Worm (Caenorhabditis elegans) whole organism, L1 larva: Measurements from ENCODE around the gene srt-24.

Source experiments
- C16A3.4 ChIP-seq: fragments of 150-350 bp; optimal IDR thresholded peaks from 2 replicates; lab custom pipeline; 2014; ENCODE audit warnings: missing biosample characterization, missing genetic modification characterization
- F16B12.6 ChIP-seq: fragments of 150-350 bp; optimal IDR thresholded peaks from 2 replicates; lab custom pipeline; 2014; ENCODE audit warnings: missing biosample characterization, missing genetic modification characterization
- ceh-8 ChIP-seq: fragments of 200-800 bp; sonication (Bioruptor generic); optimal IDR thresholded peaks from 2 replicates; lab custom pipeline; 2018; ENCODE audit warnings: mild to moderate bottlenecking, missing genetic modification characterization, moderate library complexity, missing compliant biosample characterization
- ceh-82 ChIP-seq, 3 experiments: fragments of 150-350 bp in 1 of 3; sonication (generic microtip) in 2 of 3; optimal IDR thresholded peaks; 2 replicates each; lab custom pipeline; 2014 to 2017; ENCODE audit warnings: missing biosample characterization in 3 of 3, missing genetic modification characterization in 3 of 3
- ceh-88 ChIP-seq: fragments of 200-800 bp; sonication (Bioruptor generic); IDR thresholded peaks from 2 replicates; pipeline ENCODE4 v1.3.6; 2022; ENCODE audit warnings: missing genetic modification characterization, missing compliant biosample characterization
- dsc-1 ChIP-seq: sonication (generic microtip); optimal IDR thresholded peaks from 2 replicates; lab custom pipeline; 2016; ENCODE audit warnings: mild to moderate bottlenecking, missing genetic modification characterization, missing compliant biosample characterization
- efl-1 ChIP-seq, 4 experiments: fragments of 150-350 bp; optimal IDR thresholded peaks in 3 of 4; peaks in 1 of 4; 1 replicate in 1 of 4; 2 replicates in 3 of 4; lab custom pipeline; 2014; ENCODE audit warnings: missing biosample characterization in 2 of 4, missing genetic modification characterization in 2 of 4, missing genetic modification reagents in 2 of 4
- egl-27 ChIP-seq, 2 experiments: fragments of 150-350 bp in 1 of 2; sonication (generic microtip); optimal IDR thresholded peaks; 3 replicates each; lab custom pipeline; 2017 to 2018; ENCODE audit warnings: missing biosample characterization in 2 of 2, missing genetic modification characterization in 2 of 2, missing genetic modification reagents in 2 of 2
- elt-2 ChIP-seq: sonication (generic microtip); optimal IDR thresholded peaks from 2 replicates; lab custom pipeline; 2016; ENCODE audit warnings: missing genetic modification characterization, mild to moderate bottlenecking, inconsistent platforms, missing compliant biosample characterization, missing genetic modification reagents
- ets-5 ChIP-seq: fragments of 200-800 bp; sonication (Bioruptor generic); IDR thresholded peaks from 2 replicates; pipeline ENCODE4 v1.3.6; 2022; ENCODE audit warnings: missing genetic modification characterization, missing compliant biosample characterization
- fkh-8 ChIP-seq: sonication (generic microtip); optimal IDR thresholded peaks from 2 replicates; lab custom pipeline; 2016; ENCODE audit warnings: mild to moderate bottlenecking, missing genetic modification characterization, missing compliant biosample characterization
- hlh-17 ChIP-seq: fragments of 200-800 bp; sonication (Bioruptor generic); optimal IDR thresholded peaks from 2 replicates; lab custom pipeline; 2018; ENCODE audit warnings: missing genetic modification characterization, mild to moderate bottlenecking, missing compliant biosample characterization, moderate library complexity, borderline replicate concordance
- irx-1 ChIP-seq: sonication (generic microtip); optimal IDR thresholded peaks from 2 replicates; lab custom pipeline; 2016; ENCODE audit warnings: missing genetic modification characterization, missing compliant biosample characterization
- jun-1 ChIP-seq: fragments of 150-350 bp; optimal IDR thresholded peaks from 2 replicates; lab custom pipeline; 2014; ENCODE audit warnings: missing biosample characterization, missing genetic modification reagents, missing genetic modification characterization
- lin-13 ChIP-seq: fragments of 150-350 bp; optimal IDR thresholded peaks from 2 replicates; lab custom pipeline; 2014; ENCODE audit warnings: missing biosample characterization, missing genetic modification reagents, missing genetic modification characterization
- lin-39 ChIP-seq: fragments of 150-350 bp; optimal IDR thresholded peaks from 2 replicates; lab custom pipeline; 2014; ENCODE audit warnings: missing biosample characterization, missing genetic modification reagents, missing genetic modification characterization
- mab-9 ChIP-seq: fragments of 200-800 bp; sonication (Bioruptor generic); IDR thresholded peaks from 2 replicates; pipeline ENCODE4 v1.3.6; 2022; ENCODE audit warnings: missing genetic modification reagents, missing genetic modification characterization, missing compliant biosample characterization
- mdl-1 ChIP-seq, 2 experiments: fragments of 150-350 bp; optimal IDR thresholded peaks; 2 replicates each; lab custom pipeline; 2014 to 2017; ENCODE audit warnings: missing biosample characterization in 2 of 2, missing genetic modification characterization in 2 of 2, inconsistent platforms in 1 of 2
- mep-1 ChIP-seq: fragments of 150-350 bp; optimal IDR thresholded peaks from 2 replicates; lab custom pipeline; 2014; ENCODE audit warnings: missing biosample characterization, missing genetic modification characterization
- nhr-237 ChIP-seq: fragments of 150-350 bp; optimal IDR thresholded peaks from 2 replicates; lab custom pipeline; 2014; ENCODE audit warnings: missing biosample characterization, missing genetic modification characterization
- nhr-71 ChIP-seq: sonication (generic microtip); optimal IDR thresholded peaks from 2 replicates; lab custom pipeline; 2016; ENCODE audit warnings: mild to moderate bottlenecking, missing genetic modification characterization, moderate library complexity, missing compliant biosample characterization
- nhr-76 ChIP-seq: sonication (generic microtip); optimal IDR thresholded peaks from 2 replicates; lab custom pipeline; 2017; ENCODE audit warnings: missing biosample characterization, missing genetic modification characterization
- nhr-77 ChIP-seq: fragments of 150-350 bp; optimal IDR thresholded peaks from 2 replicates; lab custom pipeline; 2014; ENCODE audit warnings: missing biosample characterization, missing genetic modification characterization
- nhr-85 ChIP-seq: sonication (generic microtip); peaks from one replicate; lab custom pipeline; 2016; ENCODE audit warnings: missing genetic modification characterization, inconsistent platforms, missing compliant biosample characterization
- pax-3 ChIP-seq: fragments of 200-800 bp; sonication (Bioruptor generic); optimal IDR thresholded peaks from 2 replicates; lab custom pipeline; 2018; ENCODE audit warnings: mild to moderate bottlenecking, missing genetic modification characterization, moderate library complexity, missing compliant biosample characterization
- snu-23 ChIP-seq: sonication (generic microtip); optimal IDR thresholded peaks from 2 replicates; lab custom pipeline; 2016; ENCODE audit warnings: missing genetic modification characterization, missing compliant biosample characterization
- tbx-2 ChIP-seq: sonication (generic microtip); optimal IDR thresholded peaks from 2 replicates; lab custom pipeline; 2016; ENCODE audit warnings: missing genetic modification characterization, missing compliant biosample characterization
- unc-30 ChIP-seq: sonication (generic microtip); optimal IDR thresholded peaks from 2 replicates; lab custom pipeline; 2017; ENCODE audit warnings: missing biosample characterization, missing genetic modification characterization
- zag-1 ChIP-seq: fragments of 150-350 bp; optimal IDR thresholded peaks from 2 replicates; lab custom pipeline; 2014; ENCODE audit warnings: missing biosample characterization, missing genetic modification characterization

The srt-24 gene

ce11 chrIV:736447-736846, 5.6 kb upstream of the srt-24 start, which contains the start of gene kvs-5:
kvs-5 (plus strand) TSS chrIV:736747.
- TF ChIP-seq zag-1 (tag; lab: Kevin White, UChicago) (no peak), nhr-85 (tag; lab: Kevin White, UChicago) (peak; percentile 41)
- TF ChIP-seq, all 84 proteins: peak for 1

- no peak for TF ChIP-seq irx-1 (tag; lab: Kevin White, UChicago)
- peak; percentile 61 for TF ChIP-seq dsc-1 (tag; lab: Kevin White, UChicago)
- no peak for TF ChIP-seq efl-1 (optimal IDR thresholded peaks at IDR 0.05; lab: Kevin White, UChicago)
- TF ChIP-seq efl-1 (GFP tag; optimal IDR thresholded peaks at IDR 0.05 in 1 of 2; lab: Kevin White, UChicago): peak in 1 of 2 experiments; percentile 24
- TF ChIP-seq, all 84 proteins: peak for 2
These were observed 2.7 kb downstream of the srt-24 start, which contains the start of gene Y55F3C.9 for ce11 chrIV:728095-728494. Y55F3C.9 (minus strand) TSS chrIV:728195.

ce11 chrIV:719351-719750, 11.5 kb downstream of the srt-24 start, which contains the start of gene Y55F3C.10:
Y55F3C.10 (minus strand) TSS chrIV:719451.
- TF ChIP-seq C16A3.4 (tag; lab: Kevin White, UChicago) (no peak), nhr-77 (tag; lab: Kevin White, UChicago) (no peak), ceh-82 (tag; optimal IDR thresholded peaks at IDR 0.05; lab: Kevin White, UChicago) (no peak), nhr-71 (tag; lab: Kevin White, UChicago) (no peak), efl-1 (optimal IDR thresholded peaks at IDR 0.05; lab: Kevin White, UChicago) (no peak), efl-1 (GFP tag; optimal IDR thresholded peaks at IDR 0.05 in 1 of 2; lab: Kevin White, UChicago) (peak in 1 of 2 experiments; percentile 89)
- TF ChIP-seq, all 84 proteins: peak for 1

ce11 chrIV:716323-716722, 14.5 kb downstream of the srt-24 start, which contains the start of gene clec-164:
clec-164 (plus strand) TSS chrIV:716623.
- no peak for TF ChIP-seq ceh-8
- no peak for TF ChIP-seq tbx-2
- no peak for TF ChIP-seq lin-13

- TF ChIP-seq ets-5 (GFP tag; lab: Robert Waterston, UW) (no peak), lin-39 (tag; lab: Kevin White, UChicago) (no peak), snu-23 (GFP tag; lab: Kevin White, UChicago) (no peak), egl-27 (tag; optimal IDR thresholded peaks at IDR 0.05; lab: Kevin White, UChicago) (no peak), hlh-17 (GFP tag; lab: Kevin White, UChicago) (no peak), pax-3 (tag; lab: Kevin White, UChicago) (no peak), ceh-88 (GFP tag; lab: Robert Waterston, UW) (no peak), nhr-237 (tag; lab: Kevin White, UChicago) (no peak), F16B12.6 (tag; lab: Kevin White, UChicago) (no peak), nhr-76 (no peak), jun-1 (tag; lab: Kevin White, UChicago) (no peak), elt-2 (tag; lab: Kevin White, UChicago) (no peak)
These were observed 15.4 kb downstream of the srt-24 start for ce11 chrIV:715433-715832.

ce11 chrIV:707635-708034, 23.2 kb downstream of the srt-24 start, which contains the start of gene cutl-26:
cutl-26 (minus strand) TSS chrIV:707735.
- TF ChIP-seq efl-1 (optimal IDR thresholded peaks at IDR 0.05; lab: Kevin White, UChicago) (no peak), efl-1 (GFP tag; optimal IDR thresholded peaks at IDR 0.05 in 1 of 2; lab: Kevin White, UChicago) (peak in 1 of 2 experiments; percentile 60), mdl-1 (tag; optimal IDR thresholded peaks at IDR 0.05; lab: Kevin White, UChicago) (no peak)

ce11 chrIV:698304-698703, 32.5 kb downstream of the srt-24 start, which contains the start of gene Y55F3C.17:
Y55F3C.17 (minus strand) TSS chrIV:698404.
- no peak for TF ChIP-seq unc-30 (tag; lab: Kevin White, UChicago)

- TF ChIP-seq ceh-8: no peak
- TF ChIP-seq fkh-8 (tag; lab: Kevin White, UChicago): no peak
- TF ChIP-seq mab-9 (GFP tag; lab: Robert Waterston, UW): no peak
- TF ChIP-seq irx-1 (tag; lab: Kevin White, UChicago): no peak
- no peak for TF ChIP-seq mep-1
- no peak for TF ChIP-seq nhr-77 (tag; lab: Kevin White, UChicago)
These were observed 46.1 kb downstream of the srt-24 start for ce11 chrIV:684748-685147.
